Worm (Caenorhabditis elegans) whole organism, midembryonic: ENCODE data around the gene rml-3.

ENCODE experiments used
- T22C8.4 ChIP-seq: fragments of 200-800 bp; sonication (Bioruptor generic); IDR thresholded peaks from 2 replicates; pipeline ENCODE4 v1.3.6; 2022; ENCODE audit warnings: missing genetic modification characterization, missing compliant biosample characterization
- cog-1 ChIP-seq: sonication (generic microtip); optimal IDR thresholded peaks from 2 replicates; lab custom pipeline; 2016; ENCODE audit warnings: missing genetic modification characterization, missing compliant biosample characterization
- flt-1 ChIP-seq: fragments of 200-800 bp; sonication (Bioruptor generic); IDR thresholded peaks from 2 replicates; pipeline ENCODE4 v1.3.6; 2022; ENCODE audit warnings: missing genetic modification characterization, missing compliant biosample characterization
- klf-2 ChIP-seq: fragments of 200-800 bp; sonication (Bioruptor generic); conservative IDR thresholded peaks from 2 replicates; pipeline ENCODE4 v1.3.6; 2022; ENCODE audit warnings: missing genetic modification reagents, missing genetic modification characterization, missing compliant biosample characterization
- med-1 ChIP-seq: sonication (generic microtip); optimal IDR thresholded peaks from 2 replicates; lab custom pipeline; 2017; ENCODE audit warnings: missing genetic modification characterization, mild to moderate bottlenecking, missing compliant biosample characterization, antibody characterized with exemption, missing genetic modification reagents; ENCODE audit not compliant: insufficient read depth
- ref-1 ChIP-seq: fragments of 200-800 bp; sonication (Bioruptor generic); conservative IDR thresholded peaks from 2 replicates; pipeline ENCODE4 v1.3.6; 2022; ENCODE audit warnings: missing genetic modification reagents, missing genetic modification characterization, missing compliant biosample characterization
- tab-1 ChIP-seq: fragments of 200-800 bp; sonication (Bioruptor generic); IDR thresholded peaks from 2 replicates; pipeline ENCODE4 v1.3.6; 2022; ENCODE audit warnings: missing genetic modification characterization, missing compliant biosample characterization
- ztf-23 ChIP-seq: fragments of 200-800 bp; sonication (Bioruptor generic); IDR thresholded peaks from 2 replicates; pipeline ENCODE4 v1.3.6; 2022; ENCODE audit warnings: missing genetic modification reagents, missing genetic modification characterization, missing compliant biosample characterization
- ztf-29 ChIP-seq: fragments of 200-800 bp; sonication (Bioruptor generic); IDR thresholded peaks from 2 replicates; pipeline ENCODE4 v1.3.6; 2022; ENCODE audit warnings: missing genetic modification reagents, missing genetic modification characterization, missing compliant biosample characterization

Gene rml-3

ce11 chrX:6254671-6255031, 15.8 kb upstream of the rml-3 start:
- TF ChIP-seq flt-1 (GFP tag; lab: Robert Waterston, UW): no peak
- TF ChIP-seq tab-1: no peak
- TF ChIP-seq T22C8.4 (GFP tag; lab: Robert Waterston, UW): no peak
- TF ChIP-seq ref-1: no peak
- no peak for TF ChIP-seq med-1 (GFP tag; lab: Kevin White, UChicago)
- no peak for TF ChIP-seq ztf-23 (GFP tag; lab: Robert Waterston, UW)
- no peak for TF ChIP-seq cog-1 (tag; lab: Kevin White, UChicago)
- TF ChIP-seq klf-2 (GFP tag; lab: Robert Waterston, UW): no peak
- TF ChIP-seq ztf-29 (GFP tag; lab: Robert Waterston, UW): no peak

- TF ChIP-seq med-1 (GFP tag; lab: Kevin White, UChicago) (no peak), cog-1 (tag; lab: Kevin White, UChicago) (peak; percentile 16), ref-1 (no peak), ztf-29 (GFP tag; lab: Robert Waterston, UW) (no peak), ztf-23 (GFP tag; lab: Robert Waterston, UW) (no peak), tab-1 (peak; percentile 47; the same call in 1 of the 2 replicates), flt-1 (GFP tag; lab: Robert Waterston, UW) (peak; percentile 53; the same call in 1 of the 2 replicates), klf-2 (GFP tag; lab: Robert Waterston, UW) (no peak), T22C8.4 (GFP tag; lab: Robert Waterston, UW) (peak; percentile 31; the same call in 1 of the 2 replicates)
Measured at ce11 chrX:6253899-6254670, 15.2 kb upstream of the rml-3 start.

- TF ChIP-seq klf-2 (GFP tag; lab: Robert Waterston, UW) (no peak), ref-1 (no peak), flt-1 (GFP tag; lab: Robert Waterston, UW) (no peak), ztf-23 (GFP tag; lab: Robert Waterston, UW) (no peak), T22C8.4 (GFP tag; lab: Robert Waterston, UW) (no peak), tab-1 (no peak)
Measured at ce11 chrX:6253566-6253898, 14.7 kb upstream of the rml-3 start.

ce11 chrX:6253160-6253559, 14.3 kb upstream of the rml-3 start:
- TF ChIP-seq tab-1: no peak
- TF ChIP-seq med-1 (GFP tag; lab: Kevin White, UChicago): no peak
- TF ChIP-seq T22C8.4 (GFP tag; lab: Robert Waterston, UW): no peak
- no peak for TF ChIP-seq cog-1 (tag; lab: Kevin White, UChicago)
- TF ChIP-seq ref-1: no peak
- TF ChIP-seq ztf-23 (GFP tag; lab: Robert Waterston, UW): no peak
- TF ChIP-seq klf-2 (GFP tag; lab: Robert Waterston, UW): no peak
- TF ChIP-seq flt-1 (GFP tag; lab: Robert Waterston, UW): no peak; the same call in 1 of the 2 replicates
- no peak for TF ChIP-seq ztf-29 (GFP tag; lab: Robert Waterston, UW)

ce11 chrX:6252752-6253151, 13.9 kb upstream of the rml-3 start:
- TF ChIP-seq ztf-23 (GFP tag; lab: Robert Waterston, UW): no peak
- TF ChIP-seq med-1 (GFP tag; lab: Kevin White, UChicago): no peak
- TF ChIP-seq flt-1 (GFP tag; lab: Robert Waterston, UW): no peak
- TF ChIP-seq ztf-29 (GFP tag; lab: Robert Waterston, UW): no peak
- no peak for TF ChIP-seq ref-1
- TF ChIP-seq klf-2 (GFP tag; lab: Robert Waterston, UW): no peak
- TF ChIP-seq T22C8.4 (GFP tag; lab: Robert Waterston, UW): no peak
- no peak for TF ChIP-seq cog-1 (tag; lab: Kevin White, UChicago)
- no peak for TF ChIP-seq tab-1

- TF ChIP-seq klf-2 (GFP tag; lab: Robert Waterston, UW) (no peak), ztf-29 (GFP tag; lab: Robert Waterston, UW) (no peak), ref-1 (no peak), tab-1 (no peak), med-1 (GFP tag; lab: Kevin White, UChicago) (no peak), ztf-23 (GFP tag; lab: Robert Waterston, UW) (no peak), cog-1 (tag; lab: Kevin White, UChicago) (peak; percentile 10), flt-1 (GFP tag; lab: Robert Waterston, UW) (peak; percentile 36; the same call in 1 of the 2 replicates), T22C8.4 (GFP tag; lab: Robert Waterston, UW) (no peak)
Measured at ce11 chrX:6251947-6252617, 13.2 kb upstream of the rml-3 start.

ce11 chrX:6251321-6251720, 12.5 kb upstream of the rml-3 start:
- TF ChIP-seq ref-1 (no peak), tab-1 (0 out of 2 replicates have a peak, but pooled peaks have one; percentile 18), flt-1 (GFP tag; lab: Robert Waterston, UW) (no peak), cog-1 (tag; lab: Kevin White, UChicago) (no peak), ztf-23 (GFP tag; lab: Robert Waterston, UW) (no peak), klf-2 (GFP tag; lab: Robert Waterston, UW) (no peak)

ce11 chrX:6250866-6251265, 12.0 kb upstream of the rml-3 start:
- TF ChIP-seq T22C8.4 (GFP tag; lab: Robert Waterston, UW): no peak
- TF ChIP-seq ztf-23 (GFP tag; lab: Robert Waterston, UW): no peak
- TF ChIP-seq cog-1 (tag; lab: Kevin White, UChicago): no peak
- no peak for TF ChIP-seq med-1 (GFP tag; lab: Kevin White, UChicago)
- TF ChIP-seq ref-1: no peak
- no peak for TF ChIP-seq klf-2 (GFP tag; lab: Robert Waterston, UW)
- TF ChIP-seq flt-1 (GFP tag; lab: Robert Waterston, UW): no peak
- no peak for TF ChIP-seq ztf-29 (GFP tag; lab: Robert Waterston, UW)
- TF ChIP-seq tab-1: no peak

ce11 chrX:6250272-6250752, 11.4 kb upstream of the rml-3 start:
- TF ChIP-seq ref-1 (no peak), tab-1 (no peak)
